Worm (Caenorhabditis elegans) whole organism, young adult: Measurements from ENCODE around the gene ccdc-149.
A peak's percentile ranks its signal among the peaks of the same experiment; 100 is the strongest.

ENCODE experiments used
- F10E7.11 ChIP-seq: sonication (generic microtip); optimal IDR thresholded peaks from 2 replicates; lab custom pipeline; 2017; ENCODE audit warnings: mild to moderate bottlenecking, missing genetic modification characterization, moderate library complexity, missing compliant biosample characterization
- F23B12.7 ChIP-seq: sonication (generic microtip); optimal IDR thresholded peaks from 2 replicates; lab custom pipeline; 2017; ENCODE audit warnings: missing genetic modification characterization, mild to moderate bottlenecking, missing compliant biosample characterization, antibody characterized with exemption, moderate library complexity; ENCODE audit not compliant: insufficient read depth
- F49E8.2 ChIP-seq: sonication (generic microtip); optimal IDR thresholded peaks from 3 replicates; lab custom pipeline; 2017; ENCODE audit warnings: missing genetic modification characterization, mild to moderate bottlenecking, missing compliant biosample characterization, antibody characterized with exemption, moderate library complexity; ENCODE audit not compliant: insufficient read depth
- F55B11.4 ChIP-seq: sonication (generic microtip); optimal IDR thresholded peaks from 2 replicates; lab custom pipeline; 2016; ENCODE audit warnings: missing compliant biosample characterization, missing genetic modification characterization, borderline replicate concordance; ENCODE audit not compliant: insufficient read depth
- F57C9.4 ChIP-seq: sonication (generic microtip); optimal IDR thresholded peaks from 2 replicates; lab custom pipeline; 2017; ENCODE audit warnings: mild to moderate bottlenecking, missing genetic modification characterization, missing compliant biosample characterization
- K12H6.12 ChIP-seq: fragments of 200-800 bp; sonication (Bioruptor generic); optimal IDR thresholded peaks from 2 replicates; lab custom pipeline; 2018; ENCODE audit warnings: mild to moderate bottlenecking, missing genetic modification characterization, missing compliant biosample characterization
- Y53F4B.3 ChIP-seq: fragments of 200-800 bp; sonication (Bioruptor generic); IDR thresholded peaks from 2 replicates; pipeline ENCODE4 v1.3.6; 2022; ENCODE audit warnings: missing genetic modification reagents, missing genetic modification characterization, missing compliant biosample characterization
- Y95B8A.8 ChIP-seq: fragments of 200-800 bp; sonication (Bioruptor generic); IDR thresholded peaks from 2 replicates; pipeline ENCODE4 v1.3.6; 2022; ENCODE audit warnings: missing genetic modification reagents, missing genetic modification characterization, missing compliant biosample characterization
- ceh-58 ChIP-seq: fragments of 200-800 bp; sonication (Bioruptor generic); IDR thresholded peaks from 2 replicates; pipeline ENCODE4 v1.3.6; 2022; ENCODE audit warnings: missing genetic modification characterization, missing compliant biosample characterization
- ceh-91 ChIP-seq: fragments of 200-800 bp; sonication (Bioruptor generic); IDR thresholded peaks from 2 replicates; pipeline ENCODE4 v1.3.6; 2022; ENCODE audit warnings: missing genetic modification reagents, missing genetic modification characterization, missing compliant biosample characterization
- die-1 ChIP-seq: sonication (generic microtip); optimal IDR thresholded peaks from 2 replicates; lab custom pipeline; 2016; ENCODE audit warnings: missing genotype, mild to moderate bottlenecking, missing genetic modification characterization, missing compliant biosample characterization
- dox-1 ChIP-seq: fragments of 200-800 bp; sonication (Bioruptor generic); IDR thresholded peaks from 2 replicates; pipeline ENCODE4 v1.3.6; 2022; ENCODE audit warnings: missing genetic modification reagents, missing genetic modification characterization, missing compliant biosample characterization
- dpff-1 ChIP-seq: sonication (generic microtip); optimal IDR thresholded peaks from 2 replicates; lab custom pipeline; 2017; ENCODE audit warnings: mild to moderate bottlenecking, missing genetic modification characterization, missing compliant biosample characterization
- egl-44 ChIP-seq: fragments of 200-800 bp; sonication (Bioruptor generic); IDR thresholded peaks from 2 replicates; pipeline ENCODE4 v1.3.6; 2022; ENCODE audit warnings: missing genetic modification reagents, missing genetic modification characterization, missing compliant biosample characterization
- ets-4 ChIP-seq: fragments of 200-800 bp; sonication (Bioruptor generic); optimal IDR thresholded peaks from 2 replicates; lab custom pipeline; 2018; ENCODE audit warnings: mild to moderate bottlenecking, missing genetic modification characterization, missing compliant biosample characterization
- hlh-26 ChIP-seq: fragments of 200-800 bp; sonication (Bioruptor generic); conservative IDR thresholded peaks from 2 replicates; pipeline ENCODE4 v1.3.6; 2022; ENCODE audit warnings: missing genetic modification reagents, missing genetic modification characterization, missing compliant biosample characterization
- hmg-20 ChIP-seq: fragments of 200-800 bp; sonication (Bioruptor generic); IDR thresholded peaks from 2 replicates; pipeline ENCODE4 v1.3.6; 2022; ENCODE audit warnings: missing genetic modification reagents, missing genetic modification characterization, missing compliant biosample characterization
- hrde-1 ChIP-seq: sonication (generic microtip); optimal IDR thresholded peaks from 2 replicates; lab custom pipeline; 2016; ENCODE audit warnings: missing genetic modification characterization, mild to moderate bottlenecking, missing compliant biosample characterization, moderate library complexity, missing genotype, missing genetic modification reagents, borderline replicate concordance
- let-607 ChIP-seq, 2 experiments: fragments of 200-800 bp in 1 of 2; sonication (Bioruptor generic) in 1 of 2; sonication (generic microtip) in 1 of 2; optimal IDR thresholded peaks; 2 replicates each; lab custom pipeline; 2016 to 2018; ENCODE audit warnings: mild to moderate bottlenecking in 2 of 2, missing compliant biosample characterization in 2 of 2, missing genetic modification characterization in 2 of 2, moderate library complexity in 2 of 2, missing genotype in 1 of 2
- lsl-1 ChIP-seq: fragments of 200-800 bp; sonication (Bioruptor generic); optimal IDR thresholded peaks from 2 replicates; lab custom pipeline; 2018; ENCODE audit warnings: mild to moderate bottlenecking, missing genetic modification characterization, moderate library complexity, missing compliant biosample characterization
- madf-6 ChIP-seq: fragments of 200-800 bp; sonication (Bioruptor generic); IDR thresholded peaks from 2 replicates; pipeline ENCODE4 v1.3.6; 2022; ENCODE audit warnings: missing genetic modification reagents, missing genetic modification characterization, missing compliant biosample characterization
- madf-8 ChIP-seq: fragments of 200-800 bp; sonication (Bioruptor generic); conservative IDR thresholded peaks from 2 replicates; pipeline ENCODE4 v1.3.6; 2022; ENCODE audit warnings: missing genetic modification reagents, missing genetic modification characterization, missing compliant biosample characterization
- mcd-1 ChIP-seq: fragments of 200-800 bp; sonication (Bioruptor generic); IDR thresholded peaks from 2 replicates; pipeline ENCODE4 v1.3.6; 2022; ENCODE audit warnings: missing genetic modification reagents, missing genetic modification characterization, missing compliant biosample characterization
- nfyb-1 ChIP-seq: fragments of 200-800 bp; sonication (Bioruptor generic); IDR thresholded peaks from 2 replicates; pipeline ENCODE4 v1.3.6; 2022; ENCODE audit warnings: missing genetic modification reagents, missing genetic modification characterization, missing compliant biosample characterization
- nhr-80 ChIP-seq: sonication (generic microtip); optimal IDR thresholded peaks from 2 replicates; lab custom pipeline; 2016; ENCODE audit warnings: missing genetic modification characterization, missing compliant biosample characterization
- nhr-90 ChIP-seq: sonication (generic microtip); optimal IDR thresholded peaks from 2 replicates; lab custom pipeline; 2016; ENCODE audit warnings: missing genotype, mild to moderate bottlenecking, missing genetic modification characterization, missing compliant biosample characterization
- repo-1 ChIP-seq: sonication (generic microtip); optimal IDR thresholded peaks from 2 replicates; lab custom pipeline; 2017; ENCODE audit warnings: mild to moderate bottlenecking, missing genetic modification characterization, missing compliant biosample characterization
- tbp1 ChIP-seq: fragments of 200-800 bp; sonication (Bioruptor generic); optimal IDR thresholded peaks from 2 replicates; lab custom pipeline; 2018; ENCODE audit warnings: mild to moderate bottlenecking, missing genetic modification characterization, missing compliant biosample characterization
- unc-130 ChIP-seq: sonication (generic microtip); optimal IDR thresholded peaks from 2 replicates; lab custom pipeline; 2016; ENCODE audit warnings: missing genetic modification reagents, missing genetic modification characterization, missing compliant biosample characterization
- ztf-28 ChIP-seq: fragments of 200-800 bp; sonication (Bioruptor generic); IDR thresholded peaks from 2 replicates; pipeline ENCODE4 v1.3.6; 2022; ENCODE audit warnings: missing genetic modification reagents, missing genetic modification characterization, missing compliant biosample characterization
- ztf-6 ChIP-seq: fragments of 200-800 bp; sonication (Bioruptor generic); IDR thresholded peaks from 2 replicates; pipeline ENCODE4 v1.3.6; 2022; ENCODE audit warnings: missing genetic modification reagents, missing genetic modification characterization, missing compliant biosample characterization

The ccdc-149 gene

DNA sequence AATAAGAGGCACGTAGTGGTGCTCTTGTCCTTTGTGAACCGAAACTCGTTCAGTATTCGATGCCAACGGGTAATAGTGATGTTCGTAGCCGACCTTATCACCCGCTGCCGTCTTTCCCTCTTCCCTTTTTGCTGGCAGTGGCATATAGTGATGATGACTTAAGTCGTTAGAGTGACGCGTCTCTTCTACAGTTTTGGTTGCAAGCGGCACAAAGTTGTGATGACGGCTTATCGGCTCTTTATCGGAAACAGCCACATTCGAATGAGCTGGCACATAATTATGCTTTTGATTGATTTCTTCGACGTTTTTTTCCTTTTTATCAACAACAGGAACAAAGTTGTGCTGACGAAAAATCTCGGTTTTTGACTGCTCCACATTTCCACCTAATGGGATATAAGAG lies 4.1 kb upstream of the ccdc-149 start (continued):
- TF ChIP-seq nhr-90 (tag; lab: Kevin White, UChicago), result peak; percentile 75
- TF ChIP-seq F49E8.2 (tag; lab: Kevin White, UChicago), result no peak
- TF ChIP-seq tbp1 (GFP tag; lab: Kevin White, UChicago), result no peak
- TF ChIP-seq nfyb-1, result no peak
- TF ChIP-seq madf-8, result no peak
- TF ChIP-seq hlh-26, result no peak
- no peak for TF ChIP-seq F23B12.7 (tag; lab: Kevin White, UChicago)
- TF ChIP-seq F10E7.11 (tag; lab: Kevin White, UChicago), result no peak
- no peak for TF ChIP-seq madf-6
- TF ChIP-seq egl-44, result peak; percentile 69; the same call in 1 of the 2 replicates
- TF ChIP-seq hmg-20 (GFP tag; lab: Robert Waterston, UW), result no peak
- TF ChIP-seq, all 124 proteins: peak for 14

- TF ChIP-seq nhr-80, result peak; percentile 96
- TF ChIP-seq K12H6.12 (tag; lab: Kevin White, UChicago), result no peak
- TF ChIP-seq let-607 (tag; optimal IDR thresholded peaks at IDR 0.05; lab: Kevin White, UChicago), result peak in 1 of 2 experiments; percentile 4
- peak; percentile 94 for TF ChIP-seq ets-4
- TF ChIP-seq dox-1 (GFP tag; lab: Robert Waterston, UW), result peak; percentile 59
Measured at ce11 chrX:11509547-11509946, 1.7 kb downstream of the ccdc-149 start.

DNA sequence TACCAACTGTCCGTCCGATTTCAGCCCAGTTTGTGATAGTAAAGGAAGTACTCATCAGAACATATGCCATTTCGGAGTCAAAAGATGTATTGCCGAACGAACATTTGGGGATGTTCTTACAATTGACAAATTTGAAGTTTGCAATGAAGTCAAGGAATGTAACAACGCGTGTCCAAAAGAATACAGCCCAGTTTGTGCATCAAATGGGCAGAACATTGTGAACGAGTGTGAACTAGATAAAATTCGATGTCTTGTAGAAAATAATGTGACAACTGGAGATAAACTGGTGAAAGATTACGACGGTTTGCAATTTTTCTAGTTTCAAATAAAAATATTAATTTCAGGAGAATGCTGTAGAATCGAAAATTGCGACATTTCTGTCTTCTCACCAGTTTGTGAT lies 3.4 kb downstream of the ccdc-149 start:
- no peak for TF ChIP-seq lsl-1 (GFP tag; lab: Kevin White, UChicago)
- no peak for TF ChIP-seq hrde-1 (tag; lab: Kevin White, UChicago)
- no peak for TF ChIP-seq ceh-91
- TF ChIP-seq ztf-28 (GFP tag; lab: Robert Waterston, UW), result no peak
- TF ChIP-seq repo-1 (tag; lab: Kevin White, UChicago), result no peak
- TF ChIP-seq F57C9.4, result no peak
- TF ChIP-seq ztf-6 (GFP tag; lab: Robert Waterston, UW), result no peak
- TF ChIP-seq F55B11.4 (tag; lab: Kevin White, UChicago), result no peak
- no peak for TF ChIP-seq hlh-26

DNA sequence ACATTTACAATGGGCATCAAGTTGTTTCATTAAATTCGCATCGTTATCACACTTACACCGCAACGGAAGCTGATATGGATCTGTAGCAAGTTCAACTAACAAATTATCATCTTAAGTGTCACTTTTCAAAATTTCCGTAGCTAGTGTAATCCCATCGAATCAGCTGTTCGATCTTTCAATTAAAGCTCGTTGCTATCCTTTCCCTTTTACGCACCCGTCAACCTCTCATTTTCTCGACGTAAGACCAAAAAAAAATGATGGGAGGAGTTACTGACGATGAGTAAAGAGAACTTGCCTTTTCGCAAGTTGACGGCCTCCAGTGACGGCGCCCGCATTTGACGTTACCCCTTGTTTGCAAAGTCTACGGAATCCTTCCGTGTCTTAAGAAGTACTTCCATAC lies 9.3 kb downstream of the ccdc-149 start, which contains the start of gene F29G6.1:
TSS of gene F29G6.1 (plus strand) at position 301 of the 400 bp plus-strand sequence.
- no peak for TF ChIP-seq Y95B8A.8 (GFP tag; lab: Robert Waterston, UW)
- TF ChIP-seq mcd-1 (GFP tag; lab: Robert Waterston, UW), result no peak
- TF ChIP-seq unc-130, result no peak
- no peak for TF ChIP-seq ceh-58
- no peak for TF ChIP-seq nhr-80
- TF ChIP-seq dpff-1, result no peak

DNA sequence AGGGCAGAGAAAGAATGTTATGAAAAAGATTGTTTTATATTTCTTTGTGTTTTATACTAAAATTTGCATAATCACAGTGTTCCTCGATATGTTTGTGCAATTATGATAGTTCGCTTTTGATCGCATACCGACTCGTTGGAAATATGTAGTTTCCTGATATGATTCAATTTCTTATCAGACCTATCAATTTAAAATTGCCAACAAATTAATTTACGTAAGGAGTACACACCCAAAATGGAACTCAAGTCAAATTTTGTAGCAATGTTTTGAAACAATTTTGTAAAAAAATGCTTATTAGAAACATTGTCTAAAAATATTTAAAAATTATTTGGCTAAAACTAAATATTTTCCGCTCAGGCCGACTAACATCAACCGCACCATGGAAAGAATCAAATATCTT lies 10.7 kb downstream of the ccdc-149 start:
- peak in 1 of 2 experiments; percentile 21 for TF ChIP-seq let-607 (tag; optimal IDR thresholded peaks at IDR 0.05; lab: Kevin White, UChicago)
- no peak for TF ChIP-seq Y53F4B.3 (GFP tag; lab: Robert Waterston, UW)
- TF ChIP-seq nhr-80, result peak; percentile 47

DNA sequence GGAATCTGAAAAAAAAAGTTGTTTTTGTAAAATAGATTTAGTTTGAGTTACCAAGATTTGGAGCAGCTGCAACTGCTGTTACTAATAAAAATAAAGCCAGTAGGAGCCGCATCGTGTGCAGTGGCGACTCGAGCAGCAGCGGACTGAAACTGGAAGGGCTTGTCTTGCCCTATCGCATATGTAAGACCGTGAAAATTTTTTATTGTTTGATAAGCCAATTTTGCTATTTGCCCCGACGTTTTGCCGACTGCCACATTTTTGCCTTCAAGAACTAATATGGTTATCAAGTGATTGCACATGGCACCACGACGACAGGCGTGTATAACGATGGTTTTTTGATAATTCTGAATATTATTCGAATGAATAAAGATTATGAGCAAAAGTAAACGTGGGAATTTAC lies 11.5 kb downstream of the ccdc-149 start, which contains the start of gene T25C12.3:
TSS of gene T25C12.3 (minus strand) at position 262 of the 400 bp plus-strand sequence.
- peak; percentile 85 for TF ChIP-seq nhr-80
- TF ChIP-seq die-1 (tag; lab: Kevin White, UChicago), result no peak
- TF ChIP-seq dox-1 (GFP tag; lab: Robert Waterston, UW), result 0 out of 2 replicates have a peak, but pooled peaks have one; percentile 28
- TF ChIP-seq, all 124 proteins: peak for 2
